Fruit fly (Drosophila melanogaster) whole organism, wandering third instar larva: ENCODE data around the gene Ir94g.

Experiments used
- Abd-B ChIP-seq: fragments of >200 bp; optimal IDR thresholded peaks from 2 replicates; lab custom pipeline; 2017; ENCODE audit warnings: missing biosample characterization, missing genetic modification characterization
- CG32264 ChIP-seq: fragments of 200-800 bp; sonication (Bioruptor generic); optimal IDR thresholded peaks from 2 replicates; lab custom pipeline; 2016; ENCODE audit warnings: missing biosample characterization, missing genetic modification characterization
- CG9705 ChIP-seq: fragments of 200-800 bp; sonication (Bioruptor generic); optimal IDR thresholded peaks from 2 replicates; lab custom pipeline; 2018; ENCODE audit warnings: missing biosample characterization, mild to moderate bottlenecking, missing genetic modification characterization
- CrebA ChIP-seq: fragments of 200-800 bp; sonication (Bioruptor generic); optimal IDR thresholded peaks from 2 replicates; lab custom pipeline; 2016; ENCODE audit warnings: missing biosample characterization, mild to moderate bottlenecking, missing genetic modification characterization, borderline replicate concordance
- Dfd ChIP-seq: fragments of >200 bp; optimal IDR thresholded peaks from 2 replicates; lab custom pipeline; 2017; ENCODE audit warnings: missing biosample characterization, missing genetic modification characterization
- Dif ChIP-seq: fragments of 200-275, 200-300 bp; sonication (Bioruptor generic); optimal IDR thresholded peaks from 2 replicates; lab custom pipeline; 2018; ENCODE audit warnings: missing biosample characterization, missing genetic modification characterization; ENCODE audit not compliant: partially characterized antibody
- GATAd ChIP-seq: sonication (Bioruptor generic); optimal IDR thresholded peaks from 2 replicates; lab custom pipeline; 2016; ENCODE audit warnings: missing biosample characterization, missing genetic modification characterization
- HLH106 ChIP-seq: fragments of 200-800 bp; optimal IDR thresholded peaks from 3 replicates; lab custom pipeline; 2019; ENCODE audit warnings: missing biosample characterization, mild to moderate bottlenecking, missing genetic modification characterization, moderate library complexity
- Hr78 ChIP-seq: fragments of >200 bp; optimal IDR thresholded peaks from 2 replicates; lab custom pipeline; 2017; ENCODE audit warnings: missing biosample characterization, missing genetic modification characterization
- Hr83 ChIP-seq: fragments of 200-300 bp; sonication (Bioruptor generic); optimal IDR thresholded peaks from 2 replicates; lab custom pipeline; 2016; ENCODE audit warnings: missing biosample characterization, mild to moderate bottlenecking, missing genetic modification characterization, moderate library complexity; ENCODE audit not compliant: poor library complexity, severe bottlenecking
- Jra ChIP-seq: sonication (Bioruptor generic); optimal IDR thresholded peaks from 2 replicates; lab custom pipeline; 2016; ENCODE audit warnings: missing biosample characterization, missing genetic modification characterization
- Myc ChIP-seq: fragments of >200 bp; optimal IDR thresholded peaks from 2 replicates; lab custom pipeline; 2017
- N ChIP-seq: fragments of >200 bp; optimal IDR thresholded peaks from 2 replicates; lab custom pipeline; 2018; ENCODE audit warnings: missing biosample characterization, missing external identifiers, missing genetic modification characterization
- OdsH ChIP-seq: fragments of 200-800 bp; sonication (Bioruptor generic); optimal IDR thresholded peaks from 2 replicates; lab custom pipeline; 2016; ENCODE audit warnings: missing biosample characterization, mild to moderate bottlenecking, missing genetic modification characterization
- Rel ChIP-seq, 2 experiments: fragments of 200-800 bp; sonication (Bioruptor generic) in 1 of 2; optimal IDR thresholded peaks; 2 replicates in 1 of 2; 3 replicates in 1 of 2; lab custom pipeline; 2016 to 2019; ENCODE audit warnings: mild to moderate bottlenecking in 2 of 2, missing biosample characterization in 2 of 2, missing genetic modification characterization in 2 of 2, moderate library complexity in 1 of 2
- Sp1 ChIP-seq: fragments of 200-800 bp; sonication (Bioruptor generic); optimal IDR thresholded peaks from 3 replicates; lab custom pipeline; 2019; ENCODE audit warnings: missing biosample characterization, mild to moderate bottlenecking, missing genetic modification characterization, moderate library complexity
- Vsx2 ChIP-seq: fragments of 200-300, 225-300 bp; sonication (Bioruptor generic); optimal IDR thresholded peaks from 2 replicates; lab custom pipeline; 2018; ENCODE audit warnings: missing biosample characterization, missing genetic modification characterization; ENCODE audit not compliant: partially characterized antibody
- br ChIP-seq: fragments of 200-800 bp; sonication (Bioruptor generic); optimal IDR thresholded peaks from 2 replicates; lab custom pipeline; 2016; ENCODE audit warnings: missing biosample characterization, missing genetic modification characterization
- brk ChIP-seq: fragments of 200-800 bp; sonication (Bioruptor generic); optimal IDR thresholded peaks from 2 replicates; lab custom pipeline; 2016; ENCODE audit warnings: missing biosample characterization, mild to moderate bottlenecking, missing genetic modification characterization
- dl ChIP-seq, 2 experiments: fragments of 175-275, 200-275 bp in 1 of 2; fragments of 200-275 bp in 1 of 2; sonication (Bioruptor generic); optimal IDR thresholded peaks; lab custom pipeline; 2018; ENCODE audit warnings: mild to moderate bottlenecking in 2 of 2, missing biosample characterization in 2 of 2, missing genetic modification characterization in 2 of 2, moderate library complexity in 2 of 2; ENCODE audit not compliant: partially characterized antibody in 2 of 2, insufficient read depth in 1 of 2
- dmrt93B ChIP-seq: fragments of 200-800 bp; sonication (Bioruptor generic); optimal IDR thresholded peaks from 2 replicates; lab custom pipeline; 2018; ENCODE audit warnings: missing biosample characterization, mild to moderate bottlenecking, missing genetic modification characterization
- dsf ChIP-seq: sonication (Bioruptor generic); optimal IDR thresholded peaks from 2 replicates; lab custom pipeline; 2016; ENCODE audit warnings: missing biosample characterization, missing genetic modification characterization, borderline replicate concordance
- ey ChIP-seq: fragments of 200-800 bp; sonication (Bioruptor generic); optimal IDR thresholded peaks from 2 replicates; lab custom pipeline; 2016; ENCODE audit warnings: missing biosample characterization, missing genetic modification characterization
- foxo ChIP-seq, 2 experiments: fragments of 200-800 bp; sonication (Bioruptor generic); optimal IDR thresholded peaks; 2 replicates in 1 of 2; 3 replicates in 1 of 2; lab custom pipeline; 2016 to 2017; ENCODE audit warnings: missing biosample characterization in 2 of 2, missing genetic modification characterization in 2 of 2
- fru ChIP-seq: fragments of 200-800 bp; sonication (Bioruptor generic); optimal IDR thresholded peaks from 3 replicates; lab custom pipeline; 2016; ENCODE audit warnings: missing biosample characterization, mild to moderate bottlenecking, missing genetic modification characterization
- h ChIP-seq: fragments of 200-800 bp; sonication (Bioruptor generic); optimal IDR thresholded peaks from 3 replicates; lab custom pipeline; 2016; ENCODE audit warnings: missing biosample characterization, mild to moderate bottlenecking, missing genetic modification characterization
- jim ChIP-seq: fragments of 175-275, 200-325 bp; sonication (Bioruptor generic); optimal IDR thresholded peaks from 2 replicates; lab custom pipeline; 2016; ENCODE audit warnings: missing biosample characterization, mild to moderate bottlenecking, missing genetic modification characterization
- lola ChIP-seq: fragments of >200 bp; optimal IDR thresholded peaks from 2 replicates; lab custom pipeline; 2017; ENCODE audit warnings: missing biosample characterization, missing genetic modification characterization
- pan ChIP-seq: fragments of >200 bp; optimal IDR thresholded peaks from 2 replicates; lab custom pipeline; 2017
- rgr ChIP-seq: fragments of 200-800 bp; sonication (Bioruptor generic); optimal IDR thresholded peaks from 3 replicates; lab custom pipeline; 2016; ENCODE audit warnings: missing biosample characterization, mild to moderate bottlenecking, missing genetic modification characterization
- sage ChIP-seq: fragments of 200-800 bp; sonication (Bioruptor generic); optimal IDR thresholded peaks from 2 replicates; lab custom pipeline; 2016; ENCODE audit warnings: missing biosample characterization, mild to moderate bottlenecking, missing genetic modification characterization
- sv ChIP-seq: fragments of 200-800 bp; sonication (Bioruptor generic); optimal IDR thresholded peaks from 3 replicates; lab custom pipeline; 2016; ENCODE audit warnings: missing biosample characterization, missing genetic modification characterization
- tai ChIP-seq: sonication (Bioruptor generic); optimal IDR thresholded peaks from 2 replicates; lab custom pipeline; 2016; ENCODE audit warnings: missing biosample characterization, missing genetic modification characterization
- usp ChIP-seq: fragments of >200 bp; optimal IDR thresholded peaks from 2 replicates; lab custom pipeline; 2017; ENCODE audit warnings: missing biosample characterization, missing genetic modification characterization
- woc ChIP-seq: sonication (Bioruptor generic); optimal IDR thresholded peaks from 2 replicates; lab custom pipeline; 2016; ENCODE audit warnings: missing biosample characterization, mild to moderate bottlenecking, missing genetic modification characterization

The Ir94g gene

dm6 chr3R:23472011-23472958 lies 11.4 kb upstream of the Ir94g start, which contains the start of gene CG4374:
CG4374 (minus strand) TSS chr3R:23472278.
- TF ChIP-seq dmrt93B (GFP tag; lab: Kevin White, UChicago) (no peak), Abd-B (GFP tag; lab: Kevin White, UChicago) (no peak), pan (lab: Kevin White, UChicago) (no peak), ey (no peak), lola (GFP tag; lab: Kevin White, UChicago) (no peak), fru (peak; percentile 26), N (no peak), rgr (no peak), Hr83 (GFP tag; lab: Kevin White, UChicago) (no peak), Vsx2 (GFP tag; lab: Kevin White, UChicago) (peak; percentile 10), sage (no peak), GATAd (no peak), CG9705 (GFP tag; lab: Kevin White, UChicago) (no peak), dl (GFP tag; optimal IDR thresholded peaks at IDR 0.05; lab: Kevin White, UChicago; ENCODE audit: insufficient read depth in 1 of 2, partially characterized antibody in 2 of 2) (peak in 1 of 2 experiments; percentile 14), Rel (GFP tag; optimal IDR thresholded peaks at IDR 0.05; lab: Kevin White, UChicago) (peak; percentile 6), Rel (tag; optimal IDR thresholded peaks at IDR 0.05; lab: Kevin White, UChicago) (peak; percentile 41), Dif (peak; percentile 35), br (GFP tag; lab: Kevin White, UChicago) (no peak), CrebA (GFP tag; lab: Kevin White, UChicago) (no peak), Dfd (GFP tag; lab: Kevin White, UChicago) (peak; percentile 77), brk (no peak), Myc (lab: Kevin White, UChicago) (peak; percentile 36), woc (GFP tag; lab: Kevin White, UChicago) (no peak), CG32264 (GFP tag; lab: Kevin White, UChicago) (no peak), Sp1 (GFP tag; lab: Kevin White, UChicago) (no peak), foxo (GFP tag; optimal IDR thresholded peaks at IDR 0.05; lab: Kevin White, UChicago) (no peak), h (no peak), sv (GFP tag; lab: Kevin White, UChicago) (no peak)

dm6 chr3R:23476085-23476484 lies 7.6 kb upstream of the Ir94g start:
- TF ChIP-seq woc (GFP tag; lab: Kevin White, UChicago): no peak
- TF ChIP-seq ey: no peak
- no peak for TF ChIP-seq pan (lab: Kevin White, UChicago)
- no peak for TF ChIP-seq Hr78 (GFP tag; lab: Kevin White, UChicago)
- no peak for TF ChIP-seq dmrt93B (GFP tag; lab: Kevin White, UChicago)
- TF ChIP-seq Hr83 (GFP tag; lab: Kevin White, UChicago): no peak
- TF ChIP-seq sv (GFP tag; lab: Kevin White, UChicago): no peak
- TF ChIP-seq Abd-B (GFP tag; lab: Kevin White, UChicago): no peak
- TF ChIP-seq brk: no peak
- no peak for TF ChIP-seq dsf (GFP tag; lab: Kevin White, UChicago)
- no peak for TF ChIP-seq OdsH (GFP tag; lab: Kevin White, UChicago)
- TF ChIP-seq rgr: no peak
- no peak for TF ChIP-seq lola (GFP tag; lab: Kevin White, UChicago)
- TF ChIP-seq Jra (GFP tag; lab: Kevin White, UChicago): no peak
- no peak for TF ChIP-seq usp (GFP tag; lab: Kevin White, UChicago)

DNA sequence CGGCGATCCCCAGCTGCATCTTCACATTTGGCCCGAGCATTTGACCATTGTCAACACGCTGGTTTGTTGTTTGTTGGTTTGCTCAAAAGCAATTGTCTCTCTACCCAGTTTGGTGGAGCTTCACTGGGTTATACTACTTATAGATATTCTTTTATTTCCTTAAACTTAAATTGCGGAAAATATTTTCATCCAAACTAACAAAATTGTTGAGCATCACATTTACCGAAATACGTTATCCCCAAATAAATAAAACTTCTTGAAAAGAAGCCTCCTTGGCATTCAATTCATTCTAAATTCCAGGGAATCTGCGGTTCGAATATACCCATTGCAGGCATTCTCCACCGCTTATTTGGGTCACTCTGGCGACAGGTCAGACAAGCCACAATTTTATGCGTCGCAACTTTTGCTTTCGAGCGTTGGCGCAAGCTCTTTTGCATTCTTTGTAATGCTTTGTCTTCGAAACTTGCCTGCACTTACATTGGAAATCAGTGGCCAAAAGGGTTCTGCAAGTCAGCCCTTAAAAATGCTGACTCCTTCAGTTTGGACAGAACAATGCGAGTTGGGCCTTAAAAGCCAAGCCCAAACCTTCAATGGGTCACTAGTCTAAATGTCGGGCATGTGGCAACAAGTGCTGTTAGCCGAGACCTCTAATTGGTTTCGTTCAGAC lies 2.3 kb upstream of the Ir94g start, which contains the start of gene Ir94f:
TSS of gene Ir94f (plus strand) at position 617 of the 667 bp plus-strand sequence.
- TF ChIP-seq HLH106 (tag; lab: Kevin White, UChicago): no peak
- no peak for TF ChIP-seq CG9705 (GFP tag; lab: Kevin White, UChicago)
- TF ChIP-seq Vsx2 (GFP tag; lab: Kevin White, UChicago): no peak
- TF ChIP-seq tai (GFP tag; lab: Kevin White, UChicago): no peak
- no peak for TF ChIP-seq Hr78 (GFP tag; lab: Kevin White, UChicago)
- TF ChIP-seq ey: no peak
- TF ChIP-seq fru: no peak
- TF ChIP-seq Myc (lab: Kevin White, UChicago): no peak
- no peak for TF ChIP-seq rgr
- no peak for TF ChIP-seq GATAd
- no peak for TF ChIP-seq Dfd (GFP tag; lab: Kevin White, UChicago)
- no peak for TF ChIP-seq jim (GFP tag; lab: Kevin White, UChicago)
- TF ChIP-seq, all 38 proteins: peak for 0
